Worm (Caenorhabditis elegans): ENCODE results near the gene clec-49.

The clec-49 gene

DNA sequence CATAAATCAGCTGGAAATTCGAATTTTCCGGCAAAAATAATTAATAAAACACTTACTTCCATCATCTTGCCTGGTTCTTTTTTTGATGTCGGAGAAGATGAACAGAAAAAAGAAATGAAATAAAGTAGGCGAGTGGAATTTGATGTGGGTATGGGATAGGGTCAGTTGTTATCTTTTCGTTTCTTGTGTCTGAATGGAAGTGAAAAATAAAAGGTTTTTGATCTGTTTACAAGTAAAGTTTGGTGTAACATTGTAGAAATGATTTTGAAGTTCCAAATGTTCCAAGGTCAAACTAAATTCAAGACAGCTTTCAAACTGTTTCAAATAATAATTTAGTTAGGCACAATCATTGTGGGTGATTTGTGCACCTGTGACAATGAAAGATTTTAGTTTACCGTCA is 13.6 kb downstream of the clec-49 start, which contains the start of gene W04E12.7:
Gene W04E12.7 (minus strand): TSS at position 101 of the 400 bp plus-strand sequence.
- TF ChIP-seq zip-5 (tag; optimal IDR thresholded peaks at IDR 0.05) (no peak), ceh-18 (tag; optimal IDR thresholded peaks at IDR 0.05) (no peak), ama-1 (optimal IDR thresholded peaks at IDR 0.05) (no peak), sox-4 (tag; optimal IDR thresholded peaks at IDR 0.05) (no peak), ceh-30 (tag; optimal IDR thresholded peaks at IDR 0.05) (no peak), ceh-9 (tag; optimal IDR thresholded peaks at IDR 0.05) (no peak), ceh-19 (GFP tag; optimal IDR thresholded peaks at IDR 0.05) (no peak), ceh-22 (tag; optimal IDR thresholded peaks at IDR 0.05) (no peak), unc-55 (GFP tag; optimal IDR thresholded peaks at IDR 0.05) (no peak), pha-4 (tag; optimal IDR thresholded peaks at IDR 0.05) (no peak), hlh-30 (tag; optimal IDR thresholded peaks at IDR 0.05; ENCODE audit: insufficient read depth) (no peak), npax-4 (tag; optimal IDR thresholded peaks at IDR 0.05) (no peak), pha-2 (tag; optimal IDR thresholded peaks at IDR 0.05) (no peak), gmeb-2 (tag; optimal IDR thresholded peaks at IDR 0.05) (no peak), ttx-3 (tag; optimal IDR thresholded peaks at IDR 0.05) (no peak), eyg-1 (tag; optimal IDR thresholded peaks at IDR 0.05) (no peak), odd-2 (tag; optimal IDR thresholded peaks at IDR 0.05) (no peak)

DNA sequence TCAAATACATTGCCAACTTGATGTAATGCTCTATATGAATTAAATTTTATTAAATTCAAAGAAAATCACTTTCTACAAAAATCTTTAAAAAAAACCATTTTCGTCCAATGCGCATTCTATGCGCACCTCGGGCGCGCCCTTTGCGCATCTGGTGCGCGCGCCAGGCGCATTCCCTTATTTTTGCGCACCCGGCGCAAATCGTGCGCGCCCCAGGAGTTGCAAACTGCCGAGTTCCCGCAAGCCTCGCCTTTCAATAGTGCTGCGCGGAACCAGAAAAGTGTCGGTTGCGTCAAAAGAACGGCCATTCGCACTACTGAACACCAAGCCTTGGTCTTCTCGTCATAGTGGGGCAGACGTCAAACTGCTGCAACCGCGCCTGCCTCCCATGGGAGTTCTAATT is 17.3 kb downstream of the clec-49 start:
- TF ChIP-seq sox-4 (tag; optimal IDR thresholded peaks at IDR 0.05) (no peak), ceh-6 (GFP tag; optimal IDR thresholded peaks at IDR 0.05) (no peak), pag-3 (tag; optimal IDR thresholded peaks at IDR 0.05; ENCODE audit: borderline replicate concordance) (peak; percentile 40), C08G9.2 (tag; optimal IDR thresholded peaks at IDR 0.05) (no peak)

DNA sequence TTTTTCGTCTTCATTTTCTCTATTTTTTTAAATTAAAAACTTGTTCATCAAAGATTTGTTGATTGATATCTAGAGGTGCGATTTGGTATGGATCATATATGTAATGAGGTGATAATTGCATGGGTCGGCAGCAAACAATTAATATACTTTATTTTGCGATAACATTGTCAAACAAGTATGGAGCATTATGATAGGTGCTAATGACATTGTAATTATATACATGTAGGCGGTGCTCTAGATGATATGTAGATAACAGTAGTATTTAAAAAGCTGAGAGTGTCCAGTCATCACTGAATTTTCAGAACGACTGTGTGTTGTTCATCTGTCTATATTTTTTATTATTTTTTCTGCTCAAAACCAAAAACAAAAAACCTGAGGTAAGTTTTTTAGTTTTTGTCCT is 20.7 kb downstream of the clec-49 start, which contains the start of gene Y116F11A.1:
Gene Y116F11A.1 (plus strand): TSS at position 301 of the 400 bp plus-strand sequence.
- TF ChIP-seq ceh-6 (GFP tag; optimal IDR thresholded peaks at IDR 0.05) (no peak), eyg-1 (tag; optimal IDR thresholded peaks at IDR 0.05) (no peak), fkh-6 (tag; optimal IDR thresholded peaks at IDR 0.05) (no peak), mec-3 (tag; optimal IDR thresholded peaks at IDR 0.05; ENCODE audit: borderline replicate concordance) (no peak), C08G9.2 (tag; optimal IDR thresholded peaks at IDR 0.05) (no peak), pat-9 (tag; optimal IDR thresholded peaks at IDR 0.05) (no peak), lim-6 (tag; optimal IDR thresholded peaks at IDR 0.05) (no peak), pha-4 (tag; optimal IDR thresholded peaks at IDR 0.05) (no peak), ztf-16 (tag; optimal IDR thresholded peaks at IDR 0.05) (no peak), pqm-1 (tag; optimal IDR thresholded peaks at IDR 0.05) (no peak), hlh-6 (tag; optimal IDR thresholded peaks at IDR 0.05) (no peak), T23F11.4 (GFP tag; optimal IDR thresholded peaks at IDR 0.05) (no peak), che-1 (tag; optimal IDR thresholded peaks at IDR 0.05) (no peak), hlh-30 (tag; optimal IDR thresholded peaks at IDR 0.05; ENCODE audit: insufficient read depth) (no peak), ama-1 (optimal IDR thresholded peaks at IDR 0.05) (no peak), hlh-8 (tag; optimal IDR thresholded peaks at IDR 0.05) (no peak), tbx-2 (tag; optimal IDR thresholded peaks at IDR 0.05) (no peak)

DNA sequence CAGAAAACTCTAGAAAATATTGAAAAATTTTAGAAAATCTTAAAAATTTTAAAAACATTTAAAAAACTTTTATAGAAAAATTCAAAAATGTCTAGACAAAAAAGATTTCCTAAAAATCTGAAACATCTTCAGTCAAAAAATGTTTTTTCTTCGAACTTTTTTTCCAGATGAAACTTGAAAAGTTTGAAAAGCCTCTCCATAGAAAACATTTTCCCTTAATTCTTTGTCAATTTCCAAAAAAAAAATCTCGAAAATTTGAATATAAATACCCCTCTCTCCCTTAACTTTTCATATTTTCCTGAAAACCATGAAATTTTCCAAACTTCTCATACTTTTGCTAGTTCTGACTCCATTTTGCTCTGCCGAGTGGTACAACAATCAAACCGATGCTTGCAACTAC is 22.3 kb downstream of the clec-49 start, which contains the start of gene Y116F11A.3:
Gene Y116F11A.3 (plus strand): TSS at position 301 of the 400 bp plus-strand sequence.
- TF ChIP-seq dve-1 (tag; optimal IDR thresholded peaks at IDR 0.05) (no peak), sox-4 (tag; optimal IDR thresholded peaks at IDR 0.05) (no peak), ttx-3 (tag; optimal IDR thresholded peaks at IDR 0.05) (no peak), ceh-6 (GFP tag; optimal IDR thresholded peaks at IDR 0.05) (no peak), unc-42 (tag; optimal IDR thresholded peaks at IDR 0.05) (no peak), ztf-16 (tag; optimal IDR thresholded peaks at IDR 0.05) (no peak), hlh-8 (tag; optimal IDR thresholded peaks at IDR 0.05) (no peak), ceh-14 (tag; optimal IDR thresholded peaks at IDR 0.05) (no peak), syd-9 (tag; optimal IDR thresholded peaks at IDR 0.05) (no peak)

DNA sequence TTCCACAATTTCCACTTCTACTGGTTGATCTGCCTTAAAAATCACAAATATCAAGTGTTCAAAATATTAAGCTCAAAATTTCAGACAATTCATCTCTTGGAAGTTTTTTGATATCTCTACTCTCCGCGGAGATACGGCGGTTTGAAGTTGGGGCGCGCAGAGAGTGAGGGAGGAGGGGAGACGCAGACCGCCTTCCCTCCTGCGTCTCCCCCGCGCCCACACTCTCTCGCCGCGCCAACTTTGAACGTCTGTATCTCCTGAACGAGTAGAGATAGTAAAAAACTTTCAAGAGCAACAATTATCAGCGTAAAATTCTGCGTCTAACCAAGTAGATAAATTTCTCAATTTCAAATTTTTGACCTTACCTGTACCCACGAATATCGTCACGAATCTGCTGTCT is 23.0 kb downstream of the clec-49 start:
- TF ChIP-seq hlh-15 (tag; optimal IDR thresholded peaks at IDR 0.05), result no peak

All from whole organism, late embryonic.